Fruit fly (Drosophila melanogaster) S2 (cell line): ENCODE data around the gene CG31862.

Source experiments
- CG8478 ChIP-seq: fragments of >200 bp; optimal IDR thresholded peaks from 2 replicates; lab custom pipeline; 2018
- CTCF ChIP-seq, 2 experiments: fragments of >200 bp; optimal IDR thresholded peaks; 2 replicates each; lab custom pipeline; 2018

CG31862 gene

dm6 chr2L:12364090-12364489, 25.4 kb downstream of the CG31862 start:
- TF ChIP-seq CG8478 (lab: Kevin White, UChicago) (no peak), CTCF (optimal IDR thresholded peaks at IDR 0.05; lab: Kevin White, UChicago) (no peak)

dm6 chr2L:12365964-12366482, 27.4 kb downstream of the CG31862 start:
- TF ChIP-seq CTCF (optimal IDR thresholded peaks at IDR 0.05; lab: Kevin White, UChicago) (no peak), CG8478 (lab: Kevin White, UChicago) (no peak)

dm6 chr2L:12369612-12370011, 31.0 kb downstream of the CG31862 start:
- no peak for TF ChIP-seq CG8478 (lab: Kevin White, UChicago)
- no peak for TF ChIP-seq CTCF (optimal IDR thresholded peaks at IDR 0.05; lab: Kevin White, UChicago)

dm6 chr2L:12371740-12372139, 33.1 kb downstream of the CG31862 start:
- TF ChIP-seq CTCF (optimal IDR thresholded peaks at IDR 0.05; lab: Kevin White, UChicago) (no peak), CG8478 (lab: Kevin White, UChicago) (no peak)

- TF ChIP-seq CTCF (optimal IDR thresholded peaks at IDR 0.05; lab: Kevin White, UChicago) (no peak), CG8478 (lab: Kevin White, UChicago) (no peak)
These were observed 33.8 kb downstream of the CG31862 start for dm6 chr2L:12372436-12372835.

dm6 chr2L:12373559-12373958, 34.9 kb downstream of the CG31862 start:
- TF ChIP-seq CG8478 (lab: Kevin White, UChicago) (no peak), CTCF (optimal IDR thresholded peaks at IDR 0.05; lab: Kevin White, UChicago) (peak; percentile 75 to 84)

- TF ChIP-seq CTCF (optimal IDR thresholded peaks at IDR 0.05; lab: Kevin White, UChicago): peak; percentile 64 to 71
- TF ChIP-seq CG8478 (lab: Kevin White, UChicago): no peak
These were observed 36.0 kb downstream of the CG31862 start for dm6 chr2L:12374546-12375081.
